Worm (Caenorhabditis elegans) whole organism, young adult: ENCODE measurements around the gene rgs-2.

Experiments used
- B0035.1 ChIP-seq: sonication (generic microtip); optimal IDR thresholded peaks from 2 replicates; lab custom pipeline; 2016; ENCODE audit warnings: missing genetic modification characterization, mild to moderate bottlenecking, missing compliant biosample characterization, missing genotype, missing genetic modification reagents
- F57A8.1 ChIP-seq: fragments of 200-800 bp; sonication (Bioruptor generic); optimal IDR thresholded peaks from 2 replicates; lab custom pipeline; 2018; ENCODE audit warnings: mild to moderate bottlenecking, missing genetic modification characterization, moderate library complexity, missing compliant biosample characterization
- ama-1 ChIP-seq, 3 experiments: fragments of 150-350 bp in 1 of 3; sonication (generic microtip) in 2 of 3; optimal IDR thresholded peaks; 2 replicates each; lab custom pipeline; 2014 to 2018; ENCODE audit warnings: missing biosample characterization in 2 of 3, missing genetic modification characterization in 2 of 3, missing genetic modification reagents in 2 of 3
- chd-7 ChIP-seq: sonication (generic microtip); optimal IDR thresholded peaks from 2 replicates; lab custom pipeline; 2016; ENCODE audit warnings: mild to moderate bottlenecking, missing genetic modification characterization, moderate library complexity, missing compliant biosample characterization
- dox-1 ChIP-seq: fragments of 200-800 bp; sonication (Bioruptor generic); IDR thresholded peaks from 2 replicates; pipeline ENCODE4 v1.3.6; 2022; ENCODE audit warnings: missing genetic modification reagents, missing genetic modification characterization, missing compliant biosample characterization
- him-1 ChIP-seq: sonication (generic microtip); optimal IDR thresholded peaks from 2 replicates; lab custom pipeline; 2016; ENCODE audit warnings: missing genotype, missing genetic modification reagents, missing genetic modification characterization, missing compliant biosample characterization
- hmg-1.2 ChIP-seq: fragments of 200-800 bp; sonication (Bioruptor generic); IDR thresholded peaks from 2 replicates; pipeline ENCODE4 v1.3.6; 2022; ENCODE audit warnings: missing genetic modification reagents, missing genetic modification characterization, missing compliant biosample characterization
- madf-10 ChIP-seq: sonication (generic microtip); optimal IDR thresholded peaks from 2 replicates; lab custom pipeline; 2016; ENCODE audit warnings: mild to moderate bottlenecking, missing genetic modification characterization, missing compliant biosample characterization
- nhr-27 ChIP-seq: fragments of 200-800 bp; sonication (Bioruptor generic); optimal IDR thresholded peaks from 2 replicates; lab custom pipeline; 2018; ENCODE audit warnings: mild to moderate bottlenecking, missing genetic modification characterization, moderate library complexity, missing compliant biosample characterization
- pha-4 ChIP-seq: fragments of 150-350 bp; sonication (generic microtip); optimal IDR thresholded peaks from 2 replicates; lab custom pipeline; 2014; ENCODE audit warnings: missing biosample characterization, missing genetic modification reagents, missing genetic modification characterization
- unc-130 ChIP-seq: sonication (generic microtip); optimal IDR thresholded peaks from 2 replicates; lab custom pipeline; 2016; ENCODE audit warnings: missing genetic modification reagents, missing genetic modification characterization, missing compliant biosample characterization
- unc-62 ChIP-seq: fragments of 150-350 bp; optimal IDR thresholded peaks from 2 replicates; lab custom pipeline; 2014; ENCODE audit warnings: missing biosample characterization, missing genetic modification reagents, missing genetic modification characterization
- ztf-26 ChIP-seq: sonication (generic microtip); optimal IDR thresholded peaks from 2 replicates; lab custom pipeline; 2017; ENCODE audit warnings: missing genetic modification characterization, missing compliant biosample characterization

DNA sequence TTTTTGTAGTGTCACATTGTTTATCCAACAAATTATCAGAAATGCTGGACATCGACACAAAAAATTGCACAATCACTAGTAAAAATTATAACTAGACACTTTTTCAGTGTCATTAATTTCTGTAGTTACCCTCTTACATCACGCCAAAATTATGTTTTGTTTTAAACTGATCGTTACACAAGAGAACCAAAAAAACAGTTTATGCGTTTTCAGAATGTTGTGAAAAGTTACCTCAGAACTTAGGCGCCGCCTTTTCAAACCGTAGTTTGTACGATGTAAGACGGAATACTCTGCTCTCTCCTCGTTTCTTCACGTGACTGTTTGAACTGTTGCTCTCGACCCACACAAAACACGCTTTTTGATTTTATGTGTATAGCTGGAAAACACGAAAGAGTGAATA is 26.0 kb downstream of the rgs-2 start, which contains the start of gene pgp-13:
- TF ChIP-seq ztf-26 (tag; lab: Kevin White, UChicago) (no peak), him-1 (no peak), pha-4 (no peak), unc-62 (GFP tag; lab: Kevin White, UChicago) (no peak), ama-1 (optimal IDR thresholded peaks at IDR 0.05; lab: Kevin White, UChicago) (no peak), ama-1 (GFP tag; optimal IDR thresholded peaks at IDR 0.05; lab: Kevin White, UChicago) (no peak), dox-1 (GFP tag; lab: Robert Waterston, UW) (no peak), nhr-27 (no peak), B0035.1 (tag; lab: Kevin White, UChicago) (no peak), hmg-1.2 (GFP tag; lab: Robert Waterston, UW) (no peak), F57A8.1 (GFP tag; lab: Kevin White, UChicago) (no peak), unc-130 (GFP tag; lab: Kevin White, UChicago) (no peak), madf-10 (tag; lab: Kevin White, UChicago) (no peak), chd-7 (tag; lab: Kevin White, UChicago) (no peak)
